Worm (Caenorhabditis elegans) whole organism, L1 larva: Measurements from ENCODE around the gene T24A6.16.

Source experiments
- C04F5.9 ChIP-seq: sonication (generic microtip); optimal IDR thresholded peaks from 2 replicates; lab custom pipeline; 2016; ENCODE audit warnings: missing genetic modification characterization, missing compliant biosample characterization
- C16A3.4 ChIP-seq: fragments of 150-350 bp; optimal IDR thresholded peaks from 2 replicates; lab custom pipeline; 2014; ENCODE audit warnings: missing biosample characterization, missing genetic modification characterization
- F16B12.6 ChIP-seq: fragments of 150-350 bp; optimal IDR thresholded peaks from 2 replicates; lab custom pipeline; 2014; ENCODE audit warnings: missing biosample characterization, missing genetic modification characterization
- alr-1 ChIP-seq: fragments of 200-800 bp; sonication (Bioruptor generic); optimal IDR thresholded peaks from 2 replicates; lab custom pipeline; 2018; ENCODE audit warnings: borderline replicate concordance, mild to moderate bottlenecking, missing genetic modification characterization, missing compliant biosample characterization
- aly-2 ChIP-seq: fragments of 150-350 bp; optimal IDR thresholded peaks from 2 replicates; lab custom pipeline; 2014; ENCODE audit warnings: missing biosample characterization, missing genetic modification characterization
- blmp-1 ChIP-seq: fragments of 150-350 bp; optimal IDR thresholded peaks from 2 replicates; lab custom pipeline; 2014; ENCODE audit warnings: missing biosample characterization, missing genetic modification characterization
- ceh-63 ChIP-seq: fragments of 200-800 bp; sonication (Bioruptor generic); optimal IDR thresholded peaks from 2 replicates; lab custom pipeline; 2018; ENCODE audit warnings: mild to moderate bottlenecking, missing genetic modification characterization, missing compliant biosample characterization
- ceh-8 ChIP-seq: fragments of 200-800 bp; sonication (Bioruptor generic); optimal IDR thresholded peaks from 2 replicates; lab custom pipeline; 2018; ENCODE audit warnings: mild to moderate bottlenecking, missing genetic modification characterization, moderate library complexity, missing compliant biosample characterization
- ces-1 ChIP-seq: fragments of 150-350 bp; optimal IDR thresholded peaks from 2 replicates; lab custom pipeline; 2014; ENCODE audit warnings: missing biosample characterization, missing genetic modification reagents, missing genetic modification characterization
- dpl-1 ChIP-seq, 3 experiments: fragments of 150-350 bp in 2 of 3; sonication (generic microtip) in 1 of 3; optimal IDR thresholded peaks; 2 replicates each; lab custom pipeline; 2014 to 2017; ENCODE audit warnings: missing biosample characterization in 3 of 3, missing genetic modification characterization in 3 of 3, missing genetic modification reagents in 3 of 3
- egl-13 ChIP-seq: sonication (generic microtip); optimal IDR thresholded peaks from 2 replicates; lab custom pipeline; 2016; ENCODE audit warnings: missing genotype, missing genetic modification reagents, missing genetic modification characterization, missing compliant biosample characterization
- egl-27 ChIP-seq, 2 experiments: fragments of 150-350 bp in 1 of 2; sonication (generic microtip); optimal IDR thresholded peaks; 3 replicates each; lab custom pipeline; 2017 to 2018; ENCODE audit warnings: missing biosample characterization in 2 of 2, missing genetic modification characterization in 2 of 2, missing genetic modification reagents in 2 of 2
- fkh-4 ChIP-seq: sonication (generic microtip); optimal IDR thresholded peaks from 2 replicates; lab custom pipeline; 2016; ENCODE audit warnings: missing compliant biosample characterization, missing genetic modification characterization, borderline replicate concordance
- fkh-8 ChIP-seq: sonication (generic microtip); optimal IDR thresholded peaks from 2 replicates; lab custom pipeline; 2016; ENCODE audit warnings: mild to moderate bottlenecking, missing genetic modification characterization, missing compliant biosample characterization
- hlh-17 ChIP-seq: fragments of 200-800 bp; sonication (Bioruptor generic); optimal IDR thresholded peaks from 2 replicates; lab custom pipeline; 2018; ENCODE audit warnings: missing genetic modification characterization, mild to moderate bottlenecking, missing compliant biosample characterization, moderate library complexity, borderline replicate concordance
- hpl-2 ChIP-seq: fragments of 150-350 bp; optimal IDR thresholded peaks from 2 replicates; lab custom pipeline; 2014; ENCODE audit warnings: missing biosample characterization, missing genetic modification reagents, missing genetic modification characterization
- irx-1 ChIP-seq: sonication (generic microtip); optimal IDR thresholded peaks from 2 replicates; lab custom pipeline; 2016; ENCODE audit warnings: missing genetic modification characterization, missing compliant biosample characterization
- isw-1 ChIP-seq: fragments of 200-800 bp; sonication (Bioruptor generic); IDR thresholded peaks from 2 replicates; pipeline ENCODE4 v1.3.6; 2022; ENCODE audit warnings: missing genetic modification characterization, missing compliant biosample characterization
- lin-13 ChIP-seq: fragments of 150-350 bp; optimal IDR thresholded peaks from 2 replicates; lab custom pipeline; 2014; ENCODE audit warnings: missing biosample characterization, missing genetic modification reagents, missing genetic modification characterization
- lin-14 ChIP-seq: fragments of 200-800 bp; sonication (Bioruptor generic); optimal IDR thresholded peaks from 2 replicates; lab custom pipeline; 2018; ENCODE audit warnings: mild to moderate bottlenecking, missing genetic modification characterization, moderate library complexity, missing compliant biosample characterization
- lin-35 ChIP-seq, 2 experiments: fragments of 150-350 bp; optimal IDR thresholded peaks; 2 replicates each; lab custom pipeline; 2014; ENCODE audit warnings: missing biosample characterization in 2 of 2, missing genetic modification characterization in 2 of 2, missing genetic modification reagents in 2 of 2
- lin-39 ChIP-seq: fragments of 150-350 bp; optimal IDR thresholded peaks from 2 replicates; lab custom pipeline; 2014; ENCODE audit warnings: missing biosample characterization, missing genetic modification reagents, missing genetic modification characterization
- lir-3 ChIP-seq: sonication (generic microtip); optimal IDR thresholded peaks from 2 replicates; lab custom pipeline; 2016; ENCODE audit warnings: mild to moderate bottlenecking, missing genetic modification characterization, moderate library complexity, missing compliant biosample characterization; ENCODE audit not compliant: poor library complexity
- lsy-2 ChIP-seq, 2 experiments: fragments of 150-350 bp; optimal IDR thresholded peaks; 2 replicates each; lab custom pipeline; 2014; ENCODE audit warnings: missing biosample characterization in 2 of 2, missing genetic modification characterization in 2 of 2
- nhr-11 ChIP-seq: fragments of 150-350 bp; optimal IDR thresholded peaks from 2 replicates; lab custom pipeline; 2014; ENCODE audit warnings: missing biosample characterization, missing genetic modification characterization
- nhr-19 ChIP-seq: fragments of 200-800 bp; sonication (Bioruptor generic); conservative IDR thresholded peaks from 2 replicates; pipeline ENCODE4 v1.3.6; 2022; ENCODE audit warnings: missing genetic modification characterization, missing compliant biosample characterization
- nhr-20 ChIP-seq: sonication (generic microtip); optimal IDR thresholded peaks from 2 replicates; lab custom pipeline; 2016; ENCODE audit warnings: mild to moderate bottlenecking, missing genetic modification characterization, missing compliant biosample characterization
- nhr-237 ChIP-seq: fragments of 150-350 bp; optimal IDR thresholded peaks from 2 replicates; lab custom pipeline; 2014; ENCODE audit warnings: missing biosample characterization, missing genetic modification characterization
- nhr-28 ChIP-seq: fragments of 150-350 bp; optimal IDR thresholded peaks from 2 replicates; lab custom pipeline; 2014; ENCODE audit warnings: missing biosample characterization, missing genetic modification characterization
- nhr-47 ChIP-seq: sonication (generic microtip); optimal IDR thresholded peaks from 2 replicates; lab custom pipeline; 2016; ENCODE audit warnings: mild to moderate bottlenecking, missing genetic modification characterization, moderate library complexity, missing compliant biosample characterization
- nhr-71 ChIP-seq: sonication (generic microtip); optimal IDR thresholded peaks from 2 replicates; lab custom pipeline; 2016; ENCODE audit warnings: mild to moderate bottlenecking, missing genetic modification characterization, moderate library complexity, missing compliant biosample characterization
- nhr-76 ChIP-seq: sonication (generic microtip); optimal IDR thresholded peaks from 2 replicates; lab custom pipeline; 2017; ENCODE audit warnings: missing biosample characterization, missing genetic modification characterization
- nhr-77 ChIP-seq: fragments of 150-350 bp; optimal IDR thresholded peaks from 2 replicates; lab custom pipeline; 2014; ENCODE audit warnings: missing biosample characterization, missing genetic modification characterization
- nhr-85 ChIP-seq: sonication (generic microtip); peaks from one replicate; lab custom pipeline; 2016; ENCODE audit warnings: missing genetic modification characterization, inconsistent platforms, missing compliant biosample characterization
- pag-3 ChIP-seq: sonication (generic microtip); optimal IDR thresholded peaks from 2 replicates; lab custom pipeline; 2017; ENCODE audit warnings: missing genetic modification characterization, mild to moderate bottlenecking, missing compliant biosample characterization, antibody characterized with exemption, borderline replicate concordance; ENCODE audit not compliant: insufficient read depth
- pax-3 ChIP-seq: fragments of 200-800 bp; sonication (Bioruptor generic); optimal IDR thresholded peaks from 2 replicates; lab custom pipeline; 2018; ENCODE audit warnings: mild to moderate bottlenecking, missing genetic modification characterization, moderate library complexity, missing compliant biosample characterization
- rnt-1 ChIP-seq: sonication (generic microtip); optimal IDR thresholded peaks from 2 replicates; lab custom pipeline; 2016; ENCODE audit warnings: mild to moderate bottlenecking, missing genetic modification characterization, moderate library complexity, missing compliant biosample characterization
- skn-1 ChIP-seq: fragments of 150-350 bp; optimal IDR thresholded peaks from 2 replicates; lab custom pipeline; 2014; ENCODE audit warnings: missing biosample characterization, missing genetic modification characterization
- snu-23 ChIP-seq: sonication (generic microtip); optimal IDR thresholded peaks from 2 replicates; lab custom pipeline; 2016; ENCODE audit warnings: missing genetic modification characterization, missing compliant biosample characterization
- sox-4 ChIP-seq: sonication (generic microtip); optimal IDR thresholded peaks from 2 replicates; lab custom pipeline; 2016; ENCODE audit warnings: missing genetic modification characterization, missing compliant biosample characterization
- sup-37 ChIP-seq: fragments of 200-800 bp; sonication (Bioruptor generic); optimal IDR thresholded peaks from 2 replicates; lab custom pipeline; 2018; ENCODE audit warnings: mild to moderate bottlenecking, missing genetic modification characterization, missing compliant biosample characterization
- swsn-7 ChIP-seq: sonication (generic microtip); optimal IDR thresholded peaks from 2 replicates; lab custom pipeline; 2016; ENCODE audit warnings: missing genetic modification characterization, missing compliant biosample characterization
- tbx-2 ChIP-seq: sonication (generic microtip); optimal IDR thresholded peaks from 2 replicates; lab custom pipeline; 2016; ENCODE audit warnings: missing genetic modification characterization, missing compliant biosample characterization
- tlp-1 ChIP-seq: fragments of 150-350 bp; optimal IDR thresholded peaks from 2 replicates; lab custom pipeline; 2014; ENCODE audit warnings: missing biosample characterization, missing genetic modification characterization
- unc-130 ChIP-seq: fragments of 150-350 bp; optimal IDR thresholded peaks from 2 replicates; lab custom pipeline; 2017; ENCODE audit warnings: missing biosample characterization, missing genetic modification characterization, inconsistent platforms
- unc-30 ChIP-seq: sonication (generic microtip); optimal IDR thresholded peaks from 2 replicates; lab custom pipeline; 2017; ENCODE audit warnings: missing biosample characterization, missing genetic modification characterization
- unc-62 ChIP-seq: fragments of 150-350 bp; optimal IDR thresholded peaks from 2 replicates; lab custom pipeline; 2014; ENCODE audit warnings: missing biosample characterization, missing genetic modification reagents, missing genetic modification characterization
- unc-86 ChIP-seq: sonication (generic microtip); optimal IDR thresholded peaks from 2 replicates; lab custom pipeline; 2016; ENCODE audit warnings: missing genetic modification characterization, missing compliant biosample characterization
- unc-98 ChIP-seq: fragments of 200-800 bp; sonication (Bioruptor generic); IDR thresholded peaks from 2 replicates; pipeline ENCODE4 v1.3.6; 2022; ENCODE audit warnings: missing genetic modification characterization, missing compliant biosample characterization
- vab-15 ChIP-seq: sonication (generic microtip); optimal IDR thresholded peaks from 2 replicates; lab custom pipeline; 2017; ENCODE audit warnings: missing genotype, mild to moderate bottlenecking, missing genetic modification characterization, missing compliant biosample characterization
- zip-4 ChIP-seq: fragments of 200-800 bp; sonication (Bioruptor generic); optimal IDR thresholded peaks from 2 replicates; lab custom pipeline; 2018; ENCODE audit warnings: mild to moderate bottlenecking, missing genetic modification characterization, moderate library complexity, missing compliant biosample characterization
- ztf-11 ChIP-seq, 2 experiments: sonication (generic microtip); optimal IDR thresholded peaks; 2 replicates each; lab custom pipeline; 2016 to 2017; ENCODE audit warnings: missing genetic modification characterization in 2 of 2, missing biosample characterization in 1 of 2, missing compliant biosample characterization in 1 of 2
- ztf-4 ChIP-seq: fragments of 150-350 bp; optimal IDR thresholded peaks from 2 replicates; lab custom pipeline; 2014; ENCODE audit warnings: missing biosample characterization, missing genetic modification characterization

The T24A6.16 gene

DNA sequence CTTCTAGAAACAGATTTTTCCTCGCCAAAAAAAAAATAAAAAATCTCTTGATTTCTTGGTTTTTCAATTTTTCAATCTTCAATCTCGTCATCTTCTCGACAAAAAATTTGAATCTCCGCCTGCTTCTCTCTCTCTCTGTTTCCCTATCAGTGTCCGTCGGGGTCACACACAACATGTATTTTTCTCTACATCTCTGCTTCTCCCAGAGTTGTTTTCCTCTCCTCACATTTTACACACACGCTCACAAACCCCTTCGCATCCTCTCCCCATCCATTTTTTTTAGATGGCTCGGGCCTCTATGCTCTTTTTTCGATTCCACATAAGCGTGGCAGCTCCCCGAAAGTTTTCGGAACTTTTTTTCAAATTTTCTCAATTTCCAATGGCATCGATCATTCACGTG lies 17.1 kb upstream of the T24A6.16 start:
- TF ChIP-seq lir-3 (tag; lab: Kevin White, UChicago) (no peak), hpl-2 (GFP tag; lab: Kevin White, UChicago) (no peak), nhr-237 (tag; lab: Kevin White, UChicago) (no peak), fkh-4 (tag; lab: Kevin White, UChicago) (no peak), ceh-63 (GFP tag; lab: Kevin White, UChicago) (no peak), nhr-19 (GFP tag; lab: Robert Waterston, UW) (peak; percentile 29; the same call in 1 of the 2 replicates), nhr-28 (tag; lab: Kevin White, UChicago) (no peak), unc-130 (tag; lab: Kevin White, UChicago) (peak; percentile 16), irx-1 (tag; lab: Kevin White, UChicago) (no peak), fkh-8 (tag; lab: Kevin White, UChicago) (peak; percentile 15), C16A3.4 (tag; lab: Kevin White, UChicago) (peak; percentile 15), egl-13 (no peak), swsn-7 (peak; percentile 32), ztf-11 (tag; optimal IDR thresholded peaks at IDR 0.05; lab: Kevin White, UChicago) (no peak), lin-39 (tag; lab: Kevin White, UChicago) (no peak), nhr-76 (no peak), egl-27 (tag; optimal IDR thresholded peaks at IDR 0.05; lab: Kevin White, UChicago) (no peak), alr-1 (tag; lab: Kevin White, UChicago) (no peak), nhr-47 (tag; lab: Kevin White, UChicago) (peak; percentile 35), rnt-1 (peak; percentile 55), snu-23 (GFP tag; lab: Kevin White, UChicago) (peak; percentile 68), nhr-20 (tag; lab: Kevin White, UChicago) (peak; percentile 67), lin-14 (peak; percentile 85), F16B12.6 (tag; lab: Kevin White, UChicago) (no peak), lin-35 (GFP tag; optimal IDR thresholded peaks at IDR 0.05; lab: Kevin White, UChicago) (peak; percentile 73 to 86), pax-3 (no peak), ces-1 (GFP tag; lab: Kevin White, UChicago) (no peak), pag-3 (tag; lab: Kevin White, UChicago) (no peak), unc-30 (tag; lab: Kevin White, UChicago) (no peak), dpl-1 (GFP tag; optimal IDR thresholded peaks at IDR 0.05; lab: Kevin White, UChicago) (peak; percentile 62 to 81 (median 65)), hlh-17 (GFP tag; lab: Kevin White, UChicago) (no peak), nhr-71 (tag; lab: Kevin White, UChicago) (peak; percentile 73), ceh-8 (GFP tag; lab: Kevin White, UChicago) (no peak), nhr-77 (tag; lab: Kevin White, UChicago) (peak; percentile 25), lin-13 (GFP tag; lab: Kevin White, UChicago) (no peak), sox-4 (tag; lab: Kevin White, UChicago) (no peak), ztf-4 (tag; lab: Kevin White, UChicago) (no peak), nhr-11 (tag; lab: Kevin White, UChicago) (no peak), unc-98 (no peak), blmp-1 (no peak), skn-1 (peak; percentile 27), unc-62 (GFP tag; lab: Kevin White, UChicago) (no peak), tbx-2 (tag; lab: Kevin White, UChicago) (peak; percentile 23), lsy-2 (tag; optimal IDR thresholded peaks at IDR 0.05; lab: Kevin White, UChicago) (peak; percentile 42 to 64), unc-86 (no peak), tlp-1 (tag; lab: Kevin White, UChicago) (no peak), aly-2 (tag; lab: Kevin White, UChicago) (no peak), sup-37 (GFP tag; lab: Kevin White, UChicago) (no peak), C04F5.9 (no peak), nhr-85 (tag; lab: Kevin White, UChicago) (peak; percentile 57), isw-1 (no peak), vab-15 (tag; lab: Kevin White, UChicago) (no peak), zip-4 (GFP tag; lab: Kevin White, UChicago) (no peak)
